Fruit fly (Drosophila melanogaster) whole organism, embryonic: ENCODE data around the gene CG7789.
A peak's percentile ranks its signal among the peaks of the same experiment; 100 is the strongest.

ENCODE experiments used
- CG10654 ChIP-seq: fragments of 200-800 bp; sonication (Bioruptor generic); optimal IDR thresholded peaks from 2 replicates; lab custom pipeline; 2016; ENCODE audit warnings: missing biosample characterization, missing genetic modification characterization
- CG12659 ChIP-seq: fragments of 200-800 bp; sonication (Bioruptor generic); optimal IDR thresholded peaks from 3 replicates; lab custom pipeline; 2017; ENCODE audit warnings: mild to moderate bottlenecking, missing biosample characterization, missing genetic modification reagents, missing genetic modification characterization
- CG12744 ChIP-seq: fragments of 200-800 bp; sonication (Bioruptor generic); optimal IDR thresholded peaks from 2 replicates; lab custom pipeline; 2016; ENCODE audit warnings: missing biosample characterization, missing genetic modification characterization
- CG13424 ChIP-seq: fragments of 200-800 bp; sonication (Bioruptor generic); optimal IDR thresholded peaks from 2 replicates; lab custom pipeline; 2019; ENCODE audit warnings: missing biosample characterization, mild to moderate bottlenecking, missing genetic modification characterization, moderate library complexity
- CG13624 ChIP-seq: fragments of 200-800 bp; sonication (Bioruptor generic); optimal IDR thresholded peaks from 2 replicates; lab custom pipeline; 2016; ENCODE audit warnings: missing biosample characterization, missing genetic modification characterization
- CG14667 ChIP-seq: fragments of 200-800 bp; sonication (Bioruptor generic); IDR thresholded peaks from 2 replicates; pipeline ENCODE4 v1.3.6; 2022; ENCODE audit warnings: missing biosample characterization, missing genetic modification characterization
- CG14710 ChIP-seq: fragments of 200-800 bp; sonication (Bioruptor generic); optimal IDR thresholded peaks from 3 replicates; lab custom pipeline; 2019; ENCODE audit warnings: missing biosample characterization, mild to moderate bottlenecking, missing genetic modification characterization, moderate library complexity
- CG1647 ChIP-seq: fragments of 200-800 bp; sonication (Bioruptor generic); optimal IDR thresholded peaks from 3 replicates; lab custom pipeline; 2016; ENCODE audit warnings: missing biosample characterization, missing genetic modification characterization
- CG17912 ChIP-seq: fragments of 200-800 bp; sonication (Bioruptor generic); optimal IDR thresholded peaks from 2 replicates; lab custom pipeline; 2018; ENCODE audit warnings: missing biosample characterization, mild to moderate bottlenecking, missing genetic modification characterization
- CG1792 ChIP-seq: fragments of 200-800 bp; sonication (Bioruptor generic); optimal IDR thresholded peaks from 2 replicates; lab custom pipeline; 2016; ENCODE audit warnings: missing biosample characterization, missing genetic modification characterization
- CG32532 ChIP-seq: fragments of 200-800 bp; sonication (Bioruptor generic); IDR thresholded peaks from 2 replicates; pipeline ENCODE4 v1.3.6; 2022; ENCODE audit warnings: missing biosample characterization, missing genetic modification characterization
- CG3281 ChIP-seq: fragments of 200-800 bp; sonication (Bioruptor generic); optimal IDR thresholded peaks from 3 replicates; lab custom pipeline; 2017; ENCODE audit warnings: missing biosample characterization, mild to moderate bottlenecking, missing genetic modification characterization
- CG34422 ChIP-seq: fragments of 200-800 bp; sonication (Bioruptor generic); IDR thresholded peaks from 3 replicates; pipeline ENCODE4 v1.3.6; 2022; ENCODE audit warnings: missing biosample characterization, missing genetic modification characterization
- CG4328 ChIP-seq: fragments of 200-800 bp; sonication (Bioruptor generic); optimal IDR thresholded peaks from 3 replicates; lab custom pipeline; 2017; ENCODE audit warnings: missing biosample characterization, missing genetic modification reagents, missing genetic modification characterization
- CG6654 ChIP-seq: fragments of 200-800 bp; sonication (Bioruptor generic); optimal IDR thresholded peaks from 2 replicates; lab custom pipeline; 2017; ENCODE audit warnings: missing biosample characterization, mild to moderate bottlenecking, missing genetic modification characterization
- CG6813 ChIP-seq: fragments of 200-800 bp; sonication (Bioruptor generic); optimal IDR thresholded peaks from 2 replicates; lab custom pipeline; 2017; ENCODE audit warnings: missing biosample characterization, missing genetic modification characterization, mild to moderate bottlenecking, moderate library complexity, missing genetic modification reagents
- CG7963 ChIP-seq: fragments of 200-800 bp; sonication (Bioruptor generic); IDR thresholded peaks from 3 replicates; pipeline ENCODE4 v1.3.6; 2022; ENCODE audit warnings: missing biosample characterization, missing genetic modification characterization; ENCODE audit not compliant: partially characterized antibody
- CG9215 ChIP-seq: fragments of 200-800 bp; sonication (Bioruptor generic); IDR thresholded peaks from 2 replicates; pipeline ENCODE4 v1.3.6; 2022; ENCODE audit warnings: missing biosample characterization, missing genetic modification characterization
- CG9797 ChIP-seq: fragments of 200-800 bp; sonication (Bioruptor generic); optimal IDR thresholded peaks from 3 replicates; lab custom pipeline; 2018; ENCODE audit warnings: missing biosample characterization, mild to moderate bottlenecking, missing genetic modification characterization
- Dek ChIP-seq: fragments of 200-800 bp; sonication (Bioruptor generic); optimal IDR thresholded peaks from 3 replicates; lab custom pipeline; 2019; ENCODE audit warnings: missing biosample characterization, mild to moderate bottlenecking, missing genetic modification characterization, moderate library complexity
- Doc2 ChIP-seq: fragments of 200-800 bp; sonication (Bioruptor generic); IDR thresholded peaks from 2 replicates; pipeline ENCODE4 v1.3.6; 2022; ENCODE audit warnings: missing biosample characterization, missing genetic modification characterization
- Dp ChIP-seq: fragments of 200-800 bp; sonication (Bioruptor generic); optimal IDR thresholded peaks from 2 replicates; lab custom pipeline; 2018; ENCODE audit warnings: missing biosample characterization, mild to moderate bottlenecking, missing genetic modification characterization, moderate library complexity
- Eip74EF ChIP-seq, 2 experiments: fragments of 200-800 bp in 1 of 2; fragments of >200 bp in 1 of 2; sonication (Bioruptor generic) in 1 of 2; optimal IDR thresholded peaks; 2 replicates each; lab custom pipeline; 2017 to 2019; ENCODE audit warnings: missing biosample characterization in 2 of 2, missing genetic modification characterization in 2 of 2, mild to moderate bottlenecking in 1 of 2, moderate library complexity in 1 of 2
- HLH3B ChIP-seq: fragments of 200-800 bp; sonication (Bioruptor generic); IDR thresholded peaks from 2 replicates; pipeline ENCODE4 v1.3.6; 2022; ENCODE audit warnings: missing biosample characterization, missing genetic modification characterization
- Hmr ChIP-seq: fragments of 200-800 bp; sonication (Bioruptor generic); optimal IDR thresholded peaks from 3 replicates; lab custom pipeline; 2017; ENCODE audit warnings: mild to moderate bottlenecking, missing biosample characterization, missing genetic modification reagents, missing genetic modification characterization
- Ptx1 ChIP-seq: fragments of 200-800 bp; sonication (Bioruptor generic); IDR thresholded peaks from 2 replicates; pipeline ENCODE4 v1.3.6; 2022; ENCODE audit warnings: missing biosample characterization, missing genetic modification characterization
- Rfx ChIP-seq: fragments of 200-800 bp; sonication (Bioruptor generic); IDR thresholded peaks from 2 replicates; pipeline ENCODE4 v1.3.6; 2022; ENCODE audit warnings: missing biosample characterization, missing genetic modification characterization
- Rx ChIP-seq: fragments of 200-800 bp; sonication (Bioruptor generic); IDR thresholded peaks from 2 replicates; pipeline ENCODE4 v1.3.6; 2022; ENCODE audit warnings: missing biosample characterization, missing genetic modification characterization
- Stat92E ChIP-seq, 3 experiments: fragments of >200 bp in 2 of 3; fragments of 200-800 bp in 1 of 3; sonication (Bioruptor generic) in 1 of 3; optimal IDR thresholded peaks; 2 replicates each; lab custom pipeline; 2017 to 2019; ENCODE audit warnings: missing biosample characterization in 3 of 3, missing genetic modification characterization in 3 of 3, mild to moderate bottlenecking in 1 of 3, moderate library complexity in 1 of 3
- Xrp1 ChIP-seq: fragments of 200-800 bp; sonication (Bioruptor generic); IDR thresholded peaks from 2 replicates; pipeline ENCODE4 v1.3.6; 2022; ENCODE audit warnings: missing biosample characterization, missing genetic modification characterization
- bbx ChIP-seq: fragments of 200-800 bp; sonication (Bioruptor generic); IDR thresholded peaks from 2 replicates; pipeline ENCODE4 v1.3.6; 2022; ENCODE audit warnings: missing biosample characterization, missing genetic modification characterization; ENCODE audit not compliant: partially characterized antibody
- caup ChIP-seq: fragments of 200-800 bp; sonication (Bioruptor generic); optimal IDR thresholded peaks from 3 replicates; lab custom pipeline; 2017; ENCODE audit warnings: missing biosample characterization, mild to moderate bottlenecking, missing genetic modification characterization, moderate library complexity; ENCODE audit not compliant: severe bottlenecking
- crp ChIP-seq, 2 experiments: fragments of 200-800 bp; sonication (Bioruptor generic); optimal IDR thresholded peaks; 2 replicates in 1 of 2; 3 replicates in 1 of 2; lab custom pipeline; 2017; ENCODE audit warnings: missing biosample characterization in 2 of 2, missing genetic modification characterization in 2 of 2, mild to moderate bottlenecking in 1 of 2, moderate library complexity in 1 of 2
- fd3F ChIP-seq: fragments of 200-800 bp; sonication (Bioruptor generic); optimal IDR thresholded peaks from 2 replicates; lab custom pipeline; 2018; ENCODE audit warnings: missing biosample characterization, mild to moderate bottlenecking, missing genetic modification characterization, moderate library complexity
- gfzf ChIP-seq: fragments of 200-800 bp; sonication (Bioruptor generic); optimal IDR thresholded peaks from 2 replicates; lab custom pipeline; 2016; ENCODE audit warnings: missing biosample characterization, mild to moderate bottlenecking, missing genetic modification characterization, moderate library complexity
- jumu ChIP-seq: fragments of 200-800 bp; sonication (Bioruptor generic); optimal IDR thresholded peaks from 3 replicates; lab custom pipeline; 2016; ENCODE audit warnings: missing biosample characterization, missing genetic modification characterization
- kay ChIP-seq: fragments of 200-800 bp; sonication (Bioruptor generic); optimal IDR thresholded peaks from 2 replicates; lab custom pipeline; 2016; ENCODE audit warnings: missing biosample characterization, missing genetic modification characterization
- luna ChIP-seq: fragments of 200-800 bp; sonication (Bioruptor generic); optimal IDR thresholded peaks from 2 replicates; lab custom pipeline; 2016; ENCODE audit warnings: missing biosample characterization, missing genetic modification characterization
- odd ChIP-seq: fragments of 200-800 bp; sonication (Bioruptor generic); optimal IDR thresholded peaks from 2 replicates; lab custom pipeline; 2017; ENCODE audit warnings: missing biosample characterization, mild to moderate bottlenecking, missing genetic modification characterization
- p53 ChIP-seq: fragments of 200-800 bp; sonication (Bioruptor generic); optimal IDR thresholded peaks from 2 replicates; lab custom pipeline; 2016; ENCODE audit warnings: missing biosample characterization, missing genetic modification characterization
- pnt ChIP-seq: fragments of 200-800 bp; sonication (Bioruptor generic); optimal IDR thresholded peaks from 3 replicates; lab custom pipeline; 2016; ENCODE audit warnings: missing biosample characterization, missing genetic modification characterization
- row ChIP-seq: fragments of 200-800 bp; sonication (Bioruptor generic); IDR thresholded peaks from 3 replicates; pipeline ENCODE4 v1.3.6; 2022; ENCODE audit warnings: missing biosample characterization, missing genetic modification characterization
- slbo ChIP-seq: fragments of 200-800 bp; sonication (Bioruptor generic); IDR thresholded peaks from 2 replicates; pipeline ENCODE4 v1.3.6; 2022; ENCODE audit warnings: missing biosample characterization, missing genetic modification characterization
- slou ChIP-seq: fragments of 200-800 bp; sonication (Bioruptor generic); optimal IDR thresholded peaks from 3 replicates; lab custom pipeline; 2016; ENCODE audit warnings: missing biosample characterization, missing genetic modification characterization
- sob ChIP-seq: fragments of 200-800 bp; sonication (Bioruptor generic); IDR thresholded peaks from 2 replicates; pipeline ENCODE4 v1.3.6; 2022; ENCODE audit warnings: missing biosample characterization, missing genetic modification characterization
- unc-4 ChIP-seq: fragments of 200-800 bp; sonication (Bioruptor generic); IDR thresholded peaks from 2 replicates; pipeline ENCODE4 v1.3.6; 2022; ENCODE audit warnings: missing biosample characterization, missing genetic modification characterization; ENCODE audit not compliant: partially characterized antibody
- vnd ChIP-seq: fragments of 200-800 bp; sonication (Bioruptor generic); IDR thresholded peaks from 3 replicates; pipeline ENCODE4 v1.3.6; 2022; ENCODE audit warnings: missing biosample characterization, missing genetic modification characterization; ENCODE audit not compliant: partially characterized antibody
- wdn ChIP-seq: fragments of 200-800 bp; sonication (Bioruptor generic); IDR thresholded peaks from 2 replicates; pipeline ENCODE4 v1.3.6; 2022; ENCODE audit warnings: missing biosample characterization, missing genetic modification characterization

Gene CG7789

dm6 chr3R:29798966-29799680 lies 3.9 kb upstream of the CG7789 start, which contains the start of the genes Rnb and Drice (continued):
- TF ChIP-seq CG9797 (GFP tag; lab: Kevin White, UChicago): peak; percentile 66
- TF ChIP-seq Ptx1 (GFP tag; lab: Robert Waterston, UW): peak; percentile 55
- TF ChIP-seq CG32532 (GFP tag; lab: Robert Waterston, UW): no peak
- TF ChIP-seq gfzf (GFP tag; lab: Kevin White, UChicago): peak; percentile 83
- TF ChIP-seq odd (GFP tag; lab: Kevin White, UChicago): no peak
- TF ChIP-seq CG4328 (GFP tag; lab: Kevin White, UChicago): peak; percentile 52
- no peak for TF ChIP-seq CG1647
- peak; percentile 62 for TF ChIP-seq Rfx (GFP tag; lab: Robert Waterston, UW)
- peak; percentile 57 for TF ChIP-seq slbo (GFP tag; lab: Robert Waterston, UW)
- peak; percentile 65 for TF ChIP-seq CG17912 (GFP tag; lab: Kevin White, UChicago)
- no peak for TF ChIP-seq Dek
- 0 out of 2 replicates have a peak, but pooled peaks have one; percentile 50 for TF ChIP-seq Xrp1 (GFP tag; lab: Robert Waterston, UW)
- no peak for TF ChIP-seq CG13624 (GFP tag; lab: Kevin White, UChicago)
- peak; percentile 73 for TF ChIP-seq CG12659 (GFP tag; lab: Kevin White, UChicago)
- peak; percentile 41 for TF ChIP-seq Rx (GFP tag; lab: Robert Waterston, UW)
- no peak for TF ChIP-seq Hmr (GFP tag; lab: Kevin White, UChicago)
- TF ChIP-seq CG14710 (tag; lab: Kevin White, UChicago): peak; percentile 79
- no peak for TF ChIP-seq CG34422 (GFP tag; lab: Robert Waterston, UW)
- TF ChIP-seq CG10654 (GFP tag; lab: Kevin White, UChicago): peak; percentile 19
- peak; percentile 17 for TF ChIP-seq caup (GFP tag; lab: Kevin White, UChicago)
- peak in 1 of 3 experiments; percentile 51 for TF ChIP-seq Stat92E (GFP tag; optimal IDR thresholded peaks at IDR 0.05; lab: Kevin White, UChicago)
- no peak for TF ChIP-seq wdn (GFP tag; lab: Robert Waterston, UW)
- TF ChIP-seq luna: no peak
- TF ChIP-seq vnd (GFP tag; lab: Robert Waterston, UW): peak; percentile 63
- no peak for TF ChIP-seq CG12744 (GFP tag; lab: Kevin White, UChicago)
- no peak for TF ChIP-seq p53
- TF ChIP-seq pnt (GFP tag; lab: Kevin White, UChicago): no peak
- TF ChIP-seq jumu: no peak
- 0 out of 3 replicates have a peak, but pooled peaks have one; percentile 45 for TF ChIP-seq CG7963
- TF ChIP-seq CG6654 (GFP tag; lab: Kevin White, UChicago): peak; percentile 99
- peak; percentile 47; the same call in 1 of the 2 replicates for TF ChIP-seq bbx (GFP tag; lab: Robert Waterston, UW)
- 0 out of 2 replicates have a peak, but pooled peaks have one; percentile 15 for TF ChIP-seq CG9215 (GFP tag; lab: Robert Waterston, UW)
- no peak for TF ChIP-seq Eip74EF (GFP tag; optimal IDR thresholded peaks at IDR 0.05; lab: Kevin White, UChicago)
- peak; percentile 32; the same call in 1 of the 2 replicates for TF ChIP-seq CG14667 (GFP tag; lab: Robert Waterston, UW)
- TF ChIP-seq slou (GFP tag; lab: Kevin White, UChicago): peak; percentile 11
- no peak for TF ChIP-seq HLH3B (GFP tag; lab: Robert Waterston, UW)
- TF ChIP-seq CG6813 (GFP tag; lab: Kevin White, UChicago): peak; percentile 28
- peak in 1 of 2 experiments; percentile 2 for TF ChIP-seq crp (GFP tag; optimal IDR thresholded peaks at IDR 0.05; lab: Kevin White, UChicago)
- no peak for TF ChIP-seq Doc2 (GFP tag; lab: Robert Waterston, UW)
- no peak for TF ChIP-seq CG1792 (GFP tag; lab: Kevin White, UChicago)
- TF ChIP-seq Dp: peak; percentile 52
- TF ChIP-seq unc-4: peak; percentile 75
- peak; percentile 56 for TF ChIP-seq CG3281 (GFP tag; lab: Kevin White, UChicago)
- peak; percentile 60 for TF ChIP-seq CG13424 (tag; lab: Kevin White, UChicago)
- TF ChIP-seq kay: peak; percentile 83
- TF ChIP-seq sob (GFP tag; lab: Robert Waterston, UW): peak; percentile 70
- TF ChIP-seq fd3F (GFP tag; lab: Kevin White, UChicago): peak; percentile 28
- peak; percentile 90 for TF ChIP-seq row (GFP tag; lab: Robert Waterston, UW)
